Worm (Caenorhabditis elegans) whole organism, young adult: Measurements from ENCODE around the gene lec-12.

ENCODE experiments used
- B0019.2 ChIP-seq: fragments of 200-800 bp; sonication (Bioruptor generic); conservative IDR thresholded peaks from 2 replicates; pipeline ENCODE4 v1.3.6; 2022; ENCODE audit warnings: missing genetic modification reagents, missing genetic modification characterization, missing compliant biosample characterization
- B0336.3 ChIP-seq: fragments of 200-800 bp; sonication (Bioruptor generic); IDR thresholded peaks from 2 replicates; pipeline ENCODE4 v1.3.6; 2022; ENCODE audit warnings: missing genetic modification characterization, missing compliant biosample characterization
- F55B11.4 ChIP-seq: sonication (generic microtip); optimal IDR thresholded peaks from 2 replicates; lab custom pipeline; 2016; ENCODE audit warnings: missing compliant biosample characterization, missing genetic modification characterization, borderline replicate concordance; ENCODE audit not compliant: insufficient read depth
- Y53G8AR.9 ChIP-seq: fragments of 200-800 bp; sonication (Bioruptor generic); conservative IDR thresholded peaks from 2 replicates; pipeline ENCODE4 v1.3.6; 2022; ENCODE audit warnings: missing genetic modification reagents, missing genetic modification characterization, missing compliant biosample characterization
- akir-1 ChIP-seq: fragments of 200-800 bp; sonication (Bioruptor generic); optimal IDR thresholded peaks from 2 replicates; lab custom pipeline; 2018; ENCODE audit warnings: mild to moderate bottlenecking, missing genetic modification characterization, moderate library complexity, missing compliant biosample characterization
- ama-1 ChIP-seq, 3 experiments: fragments of 150-350 bp in 1 of 3; sonication (generic microtip) in 2 of 3; optimal IDR thresholded peaks; 2 replicates each; lab custom pipeline; 2014 to 2018; ENCODE audit warnings: missing biosample characterization in 2 of 3, missing genetic modification characterization in 2 of 3, missing genetic modification reagents in 2 of 3
- attf-5 ChIP-seq: fragments of 200-800 bp; sonication (Bioruptor generic); optimal IDR thresholded peaks from 2 replicates; lab custom pipeline; 2018; ENCODE audit warnings: mild to moderate bottlenecking, missing genetic modification characterization, missing compliant biosample characterization
- mes-4 ChIP-seq: sonication (generic microtip); optimal IDR thresholded peaks from 2 replicates; lab custom pipeline; 2016; ENCODE audit warnings: missing genotype, missing genetic modification characterization, missing compliant biosample characterization
- unc-62 ChIP-seq: fragments of 150-350 bp; optimal IDR thresholded peaks from 2 replicates; lab custom pipeline; 2014; ENCODE audit warnings: missing biosample characterization, missing genetic modification reagents, missing genetic modification characterization
- ztf-25 ChIP-seq: fragments of 200-800 bp; sonication (Bioruptor generic); IDR thresholded peaks from 2 replicates; pipeline ENCODE4 v1.3.6; 2022; ENCODE audit warnings: missing genetic modification reagents, missing genetic modification characterization, missing compliant biosample characterization
- ztf-26 ChIP-seq: sonication (generic microtip); optimal IDR thresholded peaks from 2 replicates; lab custom pipeline; 2017; ENCODE audit warnings: missing genetic modification characterization, missing compliant biosample characterization

ce11 chrV:194760-195159, 9.4 kb upstream of the lec-12 start:
- TF ChIP-seq B0336.3 (GFP tag; lab: Robert Waterston, UW), result no peak
- no peak for TF ChIP-seq mes-4 (tag; lab: Kevin White, UChicago)
- no peak for TF ChIP-seq attf-5
- no peak for TF ChIP-seq unc-62 (GFP tag; lab: Kevin White, UChicago)
- no peak for TF ChIP-seq ama-1 (optimal IDR thresholded peaks at IDR 0.05; lab: Kevin White, UChicago)
- TF ChIP-seq ama-1 (GFP tag; optimal IDR thresholded peaks at IDR 0.05; lab: Kevin White, UChicago), result no peak
- TF ChIP-seq ztf-25 (GFP tag; lab: Robert Waterston, UW), result no peak
- no peak for TF ChIP-seq F55B11.4
- TF ChIP-seq B0019.2, result no peak
- no peak for TF ChIP-seq ztf-26 (tag; lab: Kevin White, UChicago)
- TF ChIP-seq Y53G8AR.9 (GFP tag; lab: Robert Waterston, UW), result no peak
- TF ChIP-seq akir-1 (GFP tag; lab: Kevin White, UChicago), result no peak
